Fruit fly (Drosophila melanogaster) whole organism, adult: ENCODE results near the gene Or9a.
A peak's percentile ranks its signal among the peaks of the same experiment; 100 is the strongest.

ENCODE experiments used
- CG11617 ChIP-seq: fragments of 200-800 bp; sonication (Bioruptor generic); optimal IDR thresholded peaks from 2 replicates; lab custom pipeline; 2017; ENCODE audit warnings: mild to moderate bottlenecking, missing biosample characterization, missing genetic modification reagents, missing genetic modification characterization
- CG12768 ChIP-seq: fragments of 200-800 bp; sonication (Bioruptor generic); optimal IDR thresholded peaks from 2 replicates; lab custom pipeline; 2017; ENCODE audit warnings: missing biosample characterization, missing genetic modification characterization, mild to moderate bottlenecking, moderate library complexity, missing genetic modification reagents
- CG14711 ChIP-seq: fragments of 200-800 bp; sonication (Bioruptor generic); optimal IDR thresholded peaks from 2 replicates; lab custom pipeline; 2018; ENCODE audit warnings: missing biosample characterization, mild to moderate bottlenecking, missing genetic modification characterization, moderate library complexity
- CG1620 ChIP-seq: fragments of 200-800 bp; sonication (Bioruptor generic); optimal IDR thresholded peaks from 2 replicates; lab custom pipeline; 2016; ENCODE audit warnings: missing biosample characterization, missing genetic modification characterization
- CG33017 ChIP-seq: fragments of 200-800 bp; sonication (Bioruptor generic); optimal IDR thresholded peaks from 2 replicates; lab custom pipeline; 2018; ENCODE audit warnings: missing biosample characterization, mild to moderate bottlenecking, missing genetic modification characterization, moderate library complexity
- CG5204 ChIP-seq: fragments of 200-800 bp; sonication (Bioruptor generic); optimal IDR thresholded peaks from 2 replicates; lab custom pipeline; 2016; ENCODE audit warnings: missing biosample characterization, missing genetic modification characterization
- CG7045 ChIP-seq: fragments of 200-800 bp; sonication (Bioruptor generic); optimal IDR thresholded peaks from 2 replicates; lab custom pipeline; 2017; ENCODE audit warnings: missing biosample characterization, mild to moderate bottlenecking, missing genetic modification characterization
- CG7101 ChIP-seq: fragments of 200-800 bp; sonication (Bioruptor generic); optimal IDR thresholded peaks from 2 replicates; lab custom pipeline; 2018; ENCODE audit warnings: missing biosample characterization, mild to moderate bottlenecking, missing genetic modification characterization, moderate library complexity
- Clk ChIP-seq: fragments of 200-800 bp; sonication (Bioruptor generic); optimal IDR thresholded peaks from 2 replicates; lab custom pipeline; 2017; ENCODE audit warnings: missing biosample characterization, missing genetic modification characterization
- Crg-1 ChIP-seq: fragments of 200-800 bp; sonication (Bioruptor generic); optimal IDR thresholded peaks from 2 replicates; lab custom pipeline; 2016; ENCODE audit warnings: missing biosample characterization, missing genetic modification characterization
- Hr96 ChIP-seq: fragments of 200-800 bp; sonication (Bioruptor generic); optimal IDR thresholded peaks from 2 replicates; lab custom pipeline; 2016; ENCODE audit warnings: missing biosample characterization, missing genetic modification characterization
- Mnt ChIP-seq: fragments of 200-800 bp; sonication (Bioruptor generic); optimal IDR thresholded peaks from 2 replicates; lab custom pipeline; 2016; ENCODE audit warnings: missing biosample characterization, mild to moderate bottlenecking, missing genetic modification characterization
- bab1 ChIP-seq: fragments of 200-800 bp; sonication (Bioruptor generic); optimal IDR thresholded peaks from 3 replicates; lab custom pipeline; 2019; ENCODE audit warnings: missing biosample characterization, mild to moderate bottlenecking, missing genetic modification characterization, moderate library complexity
- cic ChIP-seq: fragments of 200-800 bp; sonication (Bioruptor generic); optimal IDR thresholded peaks from 2 replicates; lab custom pipeline; 2017; ENCODE audit warnings: missing biosample characterization, mild to moderate bottlenecking, missing genetic modification characterization, moderate library complexity
- cnc ChIP-seq, 2 experiments: fragments of >200 bp; optimal IDR thresholded peaks; 2 replicates each; lab custom pipeline; 2017
- kay ChIP-seq: fragments of 200-800 bp; sonication (Bioruptor generic); peaks from one replicate; lab custom pipeline; 2016; ENCODE audit warnings: missing biosample characterization, missing genetic modification characterization, borderline replicate concordance
- ovo ChIP-seq: fragments of 200-800 bp; sonication (Bioruptor generic); optimal IDR thresholded peaks from 2 replicates; lab custom pipeline; 2016; ENCODE audit warnings: missing biosample characterization, missing genetic modification characterization
- pad ChIP-seq: fragments of 200-800 bp; sonication (Bioruptor generic); optimal IDR thresholded peaks from 3 replicates; lab custom pipeline; 2017; ENCODE audit warnings: missing biosample characterization, missing genetic modification characterization, mild to moderate bottlenecking, moderate library complexity, missing genetic modification reagents
- tj ChIP-seq: fragments of 200-800 bp; sonication (Bioruptor generic); optimal IDR thresholded peaks from 3 replicates; lab custom pipeline; 2017; ENCODE audit warnings: missing biosample characterization, mild to moderate bottlenecking, missing genetic modification characterization, moderate library complexity
- toe ChIP-seq: fragments of 200-800 bp; sonication (Bioruptor generic); optimal IDR thresholded peaks from 2 replicates; lab custom pipeline; 2016; ENCODE audit warnings: missing biosample characterization, missing genetic modification characterization

Gene Or9a

DNA sequence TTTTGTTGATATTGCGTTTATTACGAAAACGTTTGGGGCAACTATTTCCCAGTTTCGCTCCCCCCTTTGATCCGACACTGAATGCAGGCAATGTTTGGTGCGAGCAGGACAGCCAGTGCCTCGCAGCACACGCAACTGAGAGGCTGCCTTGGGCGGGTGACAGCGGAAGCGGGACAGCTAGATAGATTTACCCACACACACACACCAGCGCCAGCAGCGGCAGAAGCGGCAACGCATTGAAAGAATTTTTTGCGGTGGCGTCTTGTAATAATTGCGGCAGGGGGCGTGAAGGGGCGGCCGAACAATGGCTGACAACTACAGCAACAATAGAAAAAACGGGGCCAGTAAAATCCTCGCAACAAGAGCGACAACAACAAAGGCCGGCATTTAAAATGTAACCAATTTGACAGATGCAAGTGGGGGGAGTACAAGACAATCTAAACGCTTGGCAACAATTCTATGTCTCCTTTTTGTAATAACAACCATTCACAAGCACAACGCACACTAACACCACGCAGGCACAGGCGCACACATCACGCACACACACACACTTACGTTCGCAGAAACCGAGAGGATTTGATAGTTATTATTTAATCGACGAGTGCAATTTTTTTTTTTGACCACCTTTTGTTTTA, 13.3 kb upstream of the Or9a start:
- TF ChIP-seq CG5204 (GFP tag; lab: Kevin White, UChicago) (no peak), CG1620 (GFP tag; lab: Kevin White, UChicago) (peak; percentile 34), kay (GFP tag; lab: Kevin White, UChicago) (no peak), pad (GFP tag; lab: Kevin White, UChicago) (peak; percentile 84), CG11617 (GFP tag; lab: Kevin White, UChicago) (peak; percentile 6), cic (peak; percentile 34), tj (peak; percentile 45), Hr96 (GFP tag; lab: Kevin White, UChicago) (peak; percentile 33), CG33017 (tag; lab: Kevin White, UChicago) (no peak), bab1 (GFP tag; lab: Kevin White, UChicago) (no peak), Crg-1 (GFP tag; lab: Kevin White, UChicago) (no peak), Mnt (GFP tag; lab: Kevin White, UChicago) (peak; percentile 76), CG14711 (tag; lab: Kevin White, UChicago) (no peak), cnc (optimal IDR thresholded peaks at IDR 0.05; lab: Kevin White, UChicago) (no peak), CG7101 (tag; lab: Kevin White, UChicago) (no peak), CG7045 (GFP tag; lab: Kevin White, UChicago) (no peak), ovo (no peak)

DNA sequence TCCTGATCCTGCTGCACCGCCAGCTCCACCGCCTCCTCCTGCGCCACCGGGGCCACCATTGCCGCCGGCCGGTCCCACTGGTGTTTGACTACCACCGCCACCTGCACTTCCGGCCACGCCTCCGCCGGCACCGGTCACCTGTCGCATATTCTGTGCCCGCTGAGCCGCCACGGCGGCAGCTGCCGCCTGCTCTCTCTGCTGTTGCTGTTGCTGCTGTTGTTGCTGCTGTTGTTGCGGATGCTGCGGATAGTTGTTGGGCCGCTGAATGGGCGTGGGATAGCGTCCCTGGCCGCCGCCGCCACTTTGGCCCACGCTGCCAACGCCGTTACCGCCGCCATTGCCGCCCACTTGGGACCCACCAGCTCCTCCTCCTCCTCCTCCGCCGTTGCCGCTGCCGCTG, 5.1 kb upstream of the Or9a start:
- TF ChIP-seq cnc (optimal IDR thresholded peaks at IDR 0.05; lab: Kevin White, UChicago) = no peak
- TF ChIP-seq CG14711 (tag; lab: Kevin White, UChicago) = no peak
- no peak for TF ChIP-seq Mnt (GFP tag; lab: Kevin White, UChicago)
- no peak for TF ChIP-seq CG12768 (GFP tag; lab: Kevin White, UChicago)
- TF ChIP-seq CG1620 (GFP tag; lab: Kevin White, UChicago) = no peak
- no peak for TF ChIP-seq CG7101 (tag; lab: Kevin White, UChicago)
- no peak for TF ChIP-seq CG33017 (tag; lab: Kevin White, UChicago)
- TF ChIP-seq pad (GFP tag; lab: Kevin White, UChicago) = no peak
- TF ChIP-seq CG11617 (GFP tag; lab: Kevin White, UChicago) = no peak
- TF ChIP-seq Hr96 (GFP tag; lab: Kevin White, UChicago) = no peak
- TF ChIP-seq bab1 (GFP tag; lab: Kevin White, UChicago) = no peak
- no peak for TF ChIP-seq Clk (GFP tag; lab: Kevin White, UChicago)
- no peak for TF ChIP-seq Crg-1 (GFP tag; lab: Kevin White, UChicago)
- no peak for TF ChIP-seq kay (GFP tag; lab: Kevin White, UChicago)
- TF ChIP-seq tj = no peak

dm6 chrX:10463056-10463710, 3.7 kb upstream of the Or9a start:
- TF ChIP-seq CG5204 (GFP tag; lab: Kevin White, UChicago) (no peak), CG12768 (GFP tag; lab: Kevin White, UChicago) (no peak), cic (peak; percentile 0), CG7045 (GFP tag; lab: Kevin White, UChicago) (peak; percentile 38), toe (GFP tag; lab: Kevin White, UChicago) (no peak), Crg-1 (GFP tag; lab: Kevin White, UChicago) (peak; percentile 13), Hr96 (GFP tag; lab: Kevin White, UChicago) (no peak), bab1 (GFP tag; lab: Kevin White, UChicago) (peak; percentile 60), CG11617 (GFP tag; lab: Kevin White, UChicago) (no peak), Mnt (GFP tag; lab: Kevin White, UChicago) (peak; percentile 15), pad (GFP tag; lab: Kevin White, UChicago) (peak; percentile 23)

DNA sequence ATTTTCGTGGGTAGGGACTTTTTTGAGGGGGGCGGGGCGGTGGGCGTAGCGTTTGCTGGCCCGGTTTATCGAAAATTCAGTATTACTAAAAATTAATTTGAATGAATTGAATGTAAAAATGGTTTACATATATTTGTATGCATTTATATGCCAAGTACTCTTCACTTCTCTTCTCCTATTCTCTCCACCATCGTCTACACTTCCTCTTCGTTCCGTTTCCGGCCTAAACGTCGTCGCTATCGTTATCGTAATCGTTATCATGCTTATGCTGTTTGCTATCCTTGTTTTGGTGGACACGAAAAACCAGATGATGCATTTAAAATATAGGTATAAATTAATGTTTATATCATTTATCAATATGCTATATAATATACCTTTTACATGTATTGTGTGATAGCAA, 2.5 kb upstream of the Or9a start:
- TF ChIP-seq ovo (no peak), CG14711 (tag; lab: Kevin White, UChicago) (no peak), CG1620 (GFP tag; lab: Kevin White, UChicago) (no peak), CG12768 (GFP tag; lab: Kevin White, UChicago) (no peak)

DNA sequence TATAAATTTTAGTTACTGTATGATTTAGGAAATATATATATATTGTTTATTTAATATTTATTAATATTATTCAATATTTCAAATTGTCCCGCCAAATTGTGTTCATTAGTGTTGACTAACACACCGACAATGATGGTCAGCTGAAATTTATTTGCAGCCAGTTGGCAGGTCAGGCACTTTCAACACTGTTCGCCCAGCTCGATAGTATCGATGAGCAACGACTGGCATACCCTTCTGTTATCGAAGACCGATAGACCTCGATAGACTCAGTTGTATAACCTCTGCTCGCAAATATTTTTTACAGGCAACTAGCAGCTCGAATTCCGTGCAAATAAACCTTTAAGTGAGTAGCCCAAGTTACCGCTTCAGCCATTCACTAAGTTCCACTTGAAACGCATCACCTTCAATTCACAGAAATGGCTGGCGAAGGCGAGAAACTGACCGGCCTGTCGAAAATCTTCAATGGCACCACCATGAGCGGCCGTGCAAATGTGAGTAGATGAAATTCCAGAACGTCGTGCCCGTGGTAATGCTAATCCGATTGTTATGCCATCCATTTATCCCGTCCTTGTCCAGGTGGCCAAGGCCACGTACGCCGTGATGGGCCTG, 1.1 kb upstream of the Or9a start, which contains the start of gene Neb-cGP:
Gene Neb-cGP (plus strand): TSS at position 231 of the 609 bp plus-strand sequence.
- TF ChIP-seq cic (peak; percentile 28), cnc (optimal IDR thresholded peaks at IDR 0.05; lab: Kevin White, UChicago) (peak in 1 of 2 experiments; percentile 49), Clk (GFP tag; lab: Kevin White, UChicago) (peak; percentile 70), Crg-1 (GFP tag; lab: Kevin White, UChicago) (peak; percentile 95), CG7101 (tag; lab: Kevin White, UChicago) (peak; percentile 90), pad (GFP tag; lab: Kevin White, UChicago) (peak; percentile 86), kay (GFP tag; lab: Kevin White, UChicago) (no peak), CG5204 (GFP tag; lab: Kevin White, UChicago) (no peak), CG11617 (GFP tag; lab: Kevin White, UChicago) (peak; percentile 44), CG12768 (GFP tag; lab: Kevin White, UChicago) (peak; percentile 62), Hr96 (GFP tag; lab: Kevin White, UChicago) (no peak), CG7045 (GFP tag; lab: Kevin White, UChicago) (peak; percentile 33), CG33017 (tag; lab: Kevin White, UChicago) (peak; percentile 66), CG1620 (GFP tag; lab: Kevin White, UChicago) (peak; percentile 93), toe (GFP tag; lab: Kevin White, UChicago) (peak; percentile 52), bab1 (GFP tag; lab: Kevin White, UChicago) (peak; percentile 88), ovo (peak; percentile 77), tj (peak; percentile 45), Mnt (GFP tag; lab: Kevin White, UChicago) (peak; percentile 84), CG14711 (tag; lab: Kevin White, UChicago) (peak; percentile 78)
